Fruit fly (Drosophila melanogaster) whole organism, embryonic: ENCODE measurements around the gene Hsp110.
A peak's percentile ranks its signal among the peaks of the same experiment; 100 is the strongest.

Source experiments
- Adf1 ChIP-seq: fragments of 200-800 bp; sonication (Bioruptor generic); IDR thresholded peaks from 2 replicates; pipeline ENCODE4 v1.3.6; 2022; ENCODE audit warnings: missing biosample characterization, missing genetic modification characterization
- Atf-2 ChIP-seq: fragments of 200-800 bp; sonication (Bioruptor generic); optimal IDR thresholded peaks from 2 replicates; lab custom pipeline; 2016; ENCODE audit warnings: missing biosample characterization, missing genetic modification characterization
- Awh ChIP-seq: fragments of 200-800 bp; sonication (Bioruptor generic); IDR thresholded peaks from 2 replicates; pipeline ENCODE4, ENCODE4 v1.3.6; 2022; ENCODE audit warnings: missing biosample characterization, missing genetic modification characterization
- CG10431 ChIP-seq: fragments of 200-800 bp; sonication (Bioruptor generic); optimal IDR thresholded peaks from 3 replicates; lab custom pipeline; 2018; ENCODE audit warnings: missing biosample characterization, mild to moderate bottlenecking, missing genetic modification characterization
- CG10959 ChIP-seq: fragments of 200-800 bp; sonication (Bioruptor generic); IDR thresholded peaks from 2 replicates; pipeline ENCODE4 v1.3.6; 2022; ENCODE audit warnings: missing biosample characterization, missing genetic modification characterization
- CG11247 ChIP-seq: fragments of 200-800 bp; sonication (Bioruptor generic); IDR thresholded peaks from 2 replicates; pipeline ENCODE4 v1.3.6; 2022; ENCODE audit warnings: missing biosample characterization, missing genetic modification characterization
- CG12071 ChIP-seq: fragments of 200-800 bp; sonication (Bioruptor generic); optimal IDR thresholded peaks from 3 replicates; lab custom pipeline; 2018; ENCODE audit warnings: missing biosample characterization, mild to moderate bottlenecking, missing genetic modification characterization
- CG12659 ChIP-seq: fragments of 200-800 bp; sonication (Bioruptor generic); optimal IDR thresholded peaks from 3 replicates; lab custom pipeline; 2017; ENCODE audit warnings: mild to moderate bottlenecking, missing biosample characterization, missing genetic modification reagents, missing genetic modification characterization
- CG16813 ChIP-seq: fragments of 200-800 bp; sonication (Bioruptor generic); IDR thresholded peaks from 3 replicates; pipeline ENCODE4 v1.3.6; 2022; ENCODE audit warnings: missing biosample characterization, missing genetic modification characterization; ENCODE audit not compliant: partially characterized antibody
- CG17328 ChIP-seq: fragments of 200-800 bp; sonication (Bioruptor generic); IDR thresholded peaks from 2 replicates; pipeline ENCODE4 v1.3.6; 2022; ENCODE audit warnings: missing biosample characterization, missing genetic modification characterization
- CG2678 ChIP-seq: fragments of 200-800 bp; sonication (Bioruptor generic); optimal IDR thresholded peaks from 3 replicates; lab custom pipeline; 2019; ENCODE audit warnings: missing biosample characterization, mild to moderate bottlenecking, missing genetic modification characterization, moderate library complexity
- CG2712 ChIP-seq: fragments of 200-800 bp; optimal IDR thresholded peaks from 3 replicates; lab custom pipeline; 2019; ENCODE audit warnings: missing biosample characterization, mild to moderate bottlenecking, missing genetic modification characterization, moderate library complexity
- CG31365 ChIP-seq: fragments of 200-800 bp; sonication (Bioruptor generic); optimal IDR thresholded peaks from 2 replicates; lab custom pipeline; 2018; ENCODE audit warnings: missing biosample characterization, mild to moderate bottlenecking, missing genetic modification characterization
- CG32772 ChIP-seq: fragments of 200-800 bp; sonication (Bioruptor generic); IDR thresholded peaks from 2 replicates; pipeline ENCODE4 v1.3.6; 2022; ENCODE audit warnings: missing biosample characterization, missing genetic modification characterization
- CG4360 ChIP-seq: fragments of 200-800 bp; sonication (Bioruptor generic); IDR thresholded peaks from 2 replicates; pipeline ENCODE4 v1.3.6; 2022; ENCODE audit warnings: missing biosample characterization, missing genetic modification characterization
- CG7987 ChIP-seq: fragments of 200-800 bp; sonication (Bioruptor generic); optimal IDR thresholded peaks from 2 replicates; lab custom pipeline; 2018; ENCODE audit warnings: missing biosample characterization, mild to moderate bottlenecking, missing genetic modification characterization, moderate library complexity
- D ChIP-seq, 2 experiments: fragments of 200-800 bp in 1 of 2; fragments of >200 bp in 1 of 2; sonication (Bioruptor generic) in 1 of 2; optimal IDR thresholded peaks; 2 replicates in 1 of 2; 3 replicates in 1 of 2; lab custom pipeline; 2017; ENCODE audit warnings: mild to moderate bottlenecking in 1 of 2, missing biosample characterization in 1 of 2, missing genetic modification characterization in 1 of 2, missing genetic modification reagents in 1 of 2
- Dfd ChIP-seq, 2 experiments: fragments of >200 bp; optimal IDR thresholded peaks; 2 replicates each; lab custom pipeline; 2017; ENCODE audit warnings: missing biosample characterization in 2 of 2, missing genetic modification characterization in 2 of 2
- Eip74EF ChIP-seq, 2 experiments: fragments of 200-800 bp in 1 of 2; fragments of >200 bp in 1 of 2; sonication (Bioruptor generic) in 1 of 2; optimal IDR thresholded peaks; 2 replicates each; lab custom pipeline; 2017 to 2019; ENCODE audit warnings: missing biosample characterization in 2 of 2, missing genetic modification characterization in 2 of 2, mild to moderate bottlenecking in 1 of 2, moderate library complexity in 1 of 2
- Fer1 ChIP-seq: fragments of 200-800 bp; sonication (Bioruptor generic); optimal IDR thresholded peaks from 2 replicates; lab custom pipeline; 2017; ENCODE audit warnings: missing biosample characterization, mild to moderate bottlenecking, missing genetic modification characterization
- MESR4 ChIP-seq: fragments of 200-800 bp; sonication (Bioruptor generic); optimal IDR thresholded peaks from 2 replicates; lab custom pipeline; 2018; ENCODE audit warnings: missing biosample characterization, mild to moderate bottlenecking, missing genetic modification characterization, moderate library complexity
- Mrtf ChIP-seq: fragments of 200-800 bp; sonication (Bioruptor generic); IDR thresholded peaks from 3 replicates; pipeline ENCODE4 v1.3.6; 2022; ENCODE audit warnings: missing biosample characterization, missing genetic modification characterization
- TFAM ChIP-seq: fragments of 200-800 bp; sonication (Bioruptor generic); optimal IDR thresholded peaks from 2 replicates; lab custom pipeline; 2017; ENCODE audit warnings: missing biosample characterization, missing genetic modification characterization, inconsistent platforms
- Usf ChIP-seq: fragments of 200-800 bp; sonication (Bioruptor generic); optimal IDR thresholded peaks from 2 replicates; lab custom pipeline; 2017; ENCODE audit warnings: missing genotype, missing biosample characterization, missing genetic modification characterization
- ac ChIP-seq: fragments of 200-800 bp; sonication (Bioruptor generic); optimal IDR thresholded peaks from 3 replicates; lab custom pipeline; 2017; ENCODE audit warnings: missing biosample characterization, mild to moderate bottlenecking, missing genetic modification characterization
- ara ChIP-seq: fragments of 200-800 bp; sonication (Bioruptor generic); IDR thresholded peaks from 2 replicates; pipeline ENCODE4 v1.3.6; 2022; ENCODE audit warnings: missing biosample characterization, missing genetic modification characterization
- bsh ChIP-seq, 2 experiments: fragments of 200-800 bp; sonication (Bioruptor generic); optimal IDR thresholded peaks; 2 replicates each; lab custom pipeline; 2017 to 2018; ENCODE audit warnings: mild to moderate bottlenecking in 2 of 2, missing biosample characterization in 2 of 2, missing genetic modification characterization in 2 of 2, moderate library complexity in 1 of 2
- btn ChIP-seq: fragments of 200-800 bp; sonication (Bioruptor generic); optimal IDR thresholded peaks from 2 replicates; lab custom pipeline; 2016; ENCODE audit warnings: missing biosample characterization, missing genetic modification characterization
- chinmo ChIP-seq: fragments of 200-800 bp; sonication (Bioruptor generic); IDR thresholded peaks from 4 replicates; pipeline ENCODE4 v1.3.6; 2022; ENCODE audit warnings: missing biosample characterization, missing genetic modification characterization; ENCODE audit not compliant: partially characterized antibody
- croc ChIP-seq: fragments of 200-800 bp; sonication (Bioruptor generic); conservative IDR thresholded peaks from 3 replicates; pipeline ENCODE4 v1.3.6; 2022; ENCODE audit warnings: missing biosample characterization, missing genetic modification characterization
- fd96Cb ChIP-seq: fragments of 200-800 bp; sonication (Bioruptor generic); optimal IDR thresholded peaks from 2 replicates; lab custom pipeline; 2018; ENCODE audit warnings: missing biosample characterization, mild to moderate bottlenecking, missing genetic modification characterization, moderate library complexity
- ftz-f1 ChIP-seq: fragments of 200-800 bp; sonication (Bioruptor generic); optimal IDR thresholded peaks from 2 replicates; lab custom pipeline; 2016; ENCODE audit warnings: missing biosample characterization, missing genetic modification characterization
- klu ChIP-seq: fragments of 200-800 bp; sonication (Bioruptor generic); IDR thresholded peaks from 2 replicates; pipeline ENCODE4 v1.3.6; 2022; ENCODE audit warnings: missing biosample characterization, missing genetic modification characterization
- pho ChIP-seq: fragments of 200-800 bp; sonication (Bioruptor generic); optimal IDR thresholded peaks from 2 replicates; lab custom pipeline; 2016; ENCODE audit warnings: missing biosample characterization, missing genetic modification characterization
- pros ChIP-seq: fragments of 200-800 bp; sonication (Bioruptor generic); optimal IDR thresholded peaks from 3 replicates; lab custom pipeline; 2019; ENCODE audit warnings: missing biosample characterization, mild to moderate bottlenecking, missing genetic modification characterization, moderate library complexity
- psq ChIP-seq: fragments of 200-800 bp; sonication (Bioruptor generic); optimal IDR thresholded peaks from 2 replicates; lab custom pipeline; 2017; ENCODE audit warnings: missing biosample characterization, missing genetic modification characterization
- rib ChIP-seq: fragments of 200-800 bp; sonication (Bioruptor generic); IDR thresholded peaks from 2 replicates; pipeline ENCODE4 v1.3.6; 2022; ENCODE audit warnings: missing biosample characterization, missing genetic modification characterization
- run ChIP-seq: fragments of 200-800 bp; sonication (Bioruptor generic); optimal IDR thresholded peaks from 3 replicates; lab custom pipeline; 2018; ENCODE audit warnings: missing biosample characterization, mild to moderate bottlenecking, missing genetic modification characterization
- sisA ChIP-seq: fragments of 200-800 bp; sonication (Bioruptor generic); IDR thresholded peaks from 2 replicates; pipeline ENCODE4 v1.3.6; 2022; ENCODE audit warnings: missing biosample characterization, missing genetic modification characterization
- so ChIP-seq: fragments of 200-800 bp; sonication (Bioruptor generic); IDR thresholded peaks from 3 replicates; pipeline ENCODE4 v1.3.6; 2022; ENCODE audit warnings: missing biosample characterization, missing genetic modification characterization
- sr ChIP-seq: fragments of 200-800 bp; sonication (Bioruptor generic); IDR thresholded peaks from 3 replicates; pipeline ENCODE4 v1.3.6; 2022; ENCODE audit warnings: missing biosample characterization, missing genetic modification characterization
- tio ChIP-seq: fragments of 200-800 bp; sonication (Bioruptor generic); optimal IDR thresholded peaks from 2 replicates; lab custom pipeline; 2017; ENCODE audit warnings: missing biosample characterization, missing genetic modification characterization, inconsistent platforms
- tx ChIP-seq: fragments of 200-800 bp; sonication (Bioruptor generic); optimal IDR thresholded peaks from 2 replicates; lab custom pipeline; 2016; ENCODE audit warnings: missing biosample characterization, missing genetic modification characterization
- vvl ChIP-seq: fragments of 200-800 bp; sonication (Bioruptor generic); IDR thresholded peaks from 2 replicates; pipeline ENCODE4 v1.3.6; 2022; ENCODE audit warnings: missing biosample characterization, missing genetic modification characterization

Gene Hsp110

DNA sequence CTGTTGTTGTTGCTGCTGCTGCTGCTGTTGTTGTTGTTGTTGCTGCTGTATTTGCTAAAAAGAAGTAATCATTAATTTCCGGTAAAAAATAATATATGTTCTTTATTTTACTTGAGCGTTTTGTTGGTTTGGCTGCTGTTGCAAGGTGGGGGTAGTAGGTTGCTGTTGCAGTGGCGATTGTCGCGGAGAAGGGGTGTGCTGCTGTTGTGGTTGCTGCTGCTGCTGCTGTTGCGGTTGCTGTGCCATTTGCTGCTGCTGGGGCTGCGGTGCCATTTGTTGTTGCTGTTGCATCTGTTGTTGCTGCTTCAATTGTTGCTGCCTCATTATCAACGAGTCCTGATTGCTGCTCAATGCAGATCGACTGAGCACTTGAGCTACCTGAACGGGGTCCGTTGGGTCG lies 11.1 kb upstream of the Hsp110 start:
- no peak for TF ChIP-seq MESR4 (GFP tag; lab: Kevin White, UChicago)
- TF ChIP-seq Dfd (GFP tag; optimal IDR thresholded peaks at IDR 0.05; lab: Kevin White, UChicago): peak in 1 of 2 experiments; percentile 77
- TF ChIP-seq CG4360 (GFP tag; lab: Robert Waterston, UW): peak; percentile 37; the same call in 1 of the 2 replicates

DNA sequence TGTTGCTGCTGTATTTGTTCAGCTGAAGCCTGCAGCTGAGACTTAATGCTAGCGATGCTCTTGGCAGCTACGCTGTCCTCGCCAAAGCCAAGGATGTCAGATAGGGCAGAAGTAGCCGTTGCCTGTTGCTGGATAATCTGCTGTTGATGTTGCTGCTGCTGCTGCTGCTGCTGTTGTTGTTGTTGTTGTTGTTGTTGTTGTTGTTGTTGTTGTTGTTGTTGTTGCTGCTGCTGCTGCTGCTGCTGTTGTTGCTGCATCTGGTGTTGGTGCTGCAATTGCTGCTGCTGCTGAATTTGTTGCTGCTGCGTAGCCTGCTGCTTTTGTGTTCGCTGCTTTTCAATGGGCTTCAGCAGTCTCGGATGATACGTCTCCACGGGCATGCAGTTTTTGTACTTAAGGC lies 9.3 kb upstream of the Hsp110 start:
- TF ChIP-seq Atf-2 (no peak), Dfd (GFP tag; optimal IDR thresholded peaks at IDR 0.05; lab: Kevin White, UChicago) (peak in 1 of 2 experiments; percentile 44), CG4360 (GFP tag; lab: Robert Waterston, UW) (peak; percentile 64)

DNA sequence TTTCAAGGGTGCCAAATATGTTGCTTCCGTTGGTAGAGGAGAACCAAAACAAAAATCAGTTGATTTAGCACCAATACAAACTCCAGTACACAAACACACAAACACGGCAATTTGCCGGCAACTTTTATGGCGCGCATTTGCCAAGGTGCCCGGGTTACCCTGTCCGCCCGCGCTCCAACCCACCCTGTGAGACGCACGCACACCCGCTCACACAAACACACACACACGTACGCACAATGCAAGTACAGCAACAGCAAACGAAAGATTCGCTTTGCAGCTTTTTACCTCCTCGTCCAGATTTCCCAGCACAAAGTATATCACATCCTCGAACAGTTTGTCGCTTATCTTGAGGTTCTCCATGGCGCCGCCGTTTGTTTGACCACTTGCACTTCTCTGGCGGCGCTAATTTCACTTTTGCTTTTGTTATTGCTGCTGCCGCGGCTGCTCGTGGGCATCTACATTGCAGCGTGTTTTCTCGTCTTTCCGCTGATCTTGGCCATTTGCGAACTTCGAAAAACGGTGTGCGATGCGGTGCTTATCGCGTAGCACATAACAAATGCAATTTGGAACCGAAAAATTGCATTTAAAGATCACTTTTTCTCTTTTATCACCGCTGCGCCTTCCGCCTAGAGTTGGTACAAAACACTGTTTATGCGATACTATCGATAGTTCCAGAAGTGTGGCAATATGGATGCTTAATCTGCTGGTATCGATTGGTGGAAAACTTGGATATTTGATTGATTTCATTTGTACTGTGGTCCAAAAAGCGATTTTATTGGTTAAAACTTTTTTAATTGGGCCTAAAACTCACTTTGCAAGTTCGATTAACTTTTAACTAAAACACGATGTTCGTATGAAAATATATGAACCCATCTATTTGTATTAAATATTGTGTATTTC lies 8.1 kb upstream of the Hsp110 start, which contains the start of gene Ptip:
Gene Ptip, minus strand, starts transcription at position 637 of the 900 bp plus-strand sequence.
- TF ChIP-seq tx (GFP tag; lab: Kevin White, UChicago) (no peak), pho (peak; percentile 6), ac (GFP tag; lab: Kevin White, UChicago) (no peak), tio (GFP tag; lab: Kevin White, UChicago) (no peak), CG17328 (GFP tag; lab: Robert Waterston, UW) (no peak), vvl (GFP tag; lab: Robert Waterston, UW) (peak; percentile 71), Awh (GFP tag; lab: Robert Waterston, UW) (peak; percentile 58; the same call in 1 of the 2 replicates), Fer1 (GFP tag; lab: Kevin White, UChicago) (no peak), CG2678 (tag; lab: Kevin White, UChicago) (no peak), btn (GFP tag; lab: Kevin White, UChicago) (no peak), CG10959 (no peak), CG32772 (no peak), Adf1 (GFP tag; lab: Robert Waterston, UW) (peak; percentile 12), bsh (GFP tag; optimal IDR thresholded peaks at IDR 0.05; lab: Kevin White, UChicago) (peak in 1 of 2 experiments; percentile 38), CG12071 (GFP tag; lab: Kevin White, UChicago) (no peak), chinmo (GFP tag; lab: Robert Waterston, UW) (peak; percentile 91), CG2712 (tag; lab: Kevin White, UChicago) (no peak), Eip74EF (GFP tag; optimal IDR thresholded peaks at IDR 0.05; lab: Kevin White, UChicago) (no peak), ara (GFP tag; lab: Robert Waterston, UW) (no peak), fd96Cb (tag; lab: Kevin White, UChicago) (no peak), klu (no peak), CG10431 (peak; percentile 71), Usf (no peak), ftz-f1 (GFP tag; lab: Kevin White, UChicago) (peak; percentile 13), so (GFP tag; lab: Robert Waterston, UW) (no peak), Mrtf (GFP tag; lab: Robert Waterston, UW) (no peak), run (no peak), rib (GFP tag; lab: Robert Waterston, UW) (peak; percentile 53), CG12659 (GFP tag; lab: Kevin White, UChicago) (peak; percentile 52), pros (GFP tag; lab: Kevin White, UChicago) (no peak), CG11247 (GFP tag; lab: Robert Waterston, UW) (no peak), sr (GFP tag; lab: Robert Waterston, UW) (peak; percentile 62; the same call in 2 of the 3 replicates), CG31365 (no peak), psq (no peak), CG16813 (GFP tag; lab: Robert Waterston, UW) (peak; percentile 98), CG7987 (GFP tag; lab: Kevin White, UChicago) (peak; percentile 76), TFAM (GFP tag; lab: Kevin White, UChicago) (no peak), croc (GFP tag; lab: Robert Waterston, UW) (no peak), sisA (GFP tag; lab: Robert Waterston, UW) (no peak), D (optimal IDR thresholded peaks at IDR 0.05; lab: Kevin White, UChicago) (peak; percentile 40), D (GFP tag; optimal IDR thresholded peaks at IDR 0.05; lab: Kevin White, UChicago) (no peak)
